Worm (Caenorhabditis elegans) whole organism, L4 larva: Measurements from ENCODE around the gene K10B2.4.
A peak's percentile ranks its signal among the peaks of the same experiment; 100 is the strongest.

Experiments used
- F37D6.2 ChIP-seq: sonication (generic microtip); optimal IDR thresholded peaks from 2 replicates; lab custom pipeline; 2016; ENCODE audit warnings: mild to moderate bottlenecking, missing genetic modification characterization, missing compliant biosample characterization
- F44E2.7 ChIP-seq: fragments of 200-800 bp; sonication (Bioruptor generic); IDR thresholded peaks from 2 replicates; pipeline ENCODE4 v2.1.2; 2022; ENCODE audit warnings: missing genetic modification characterization, missing compliant biosample characterization
- T26A8.4 ChIP-seq: fragments of 200-800 bp; sonication (Bioruptor generic); IDR thresholded peaks from 2 replicates; pipeline ENCODE4 v1.3.6; 2022; ENCODE audit warnings: missing genetic modification characterization, missing compliant biosample characterization
- Y5F2A.4 ChIP-seq: fragments of 200-800 bp; sonication (Bioruptor generic); optimal IDR thresholded peaks from 2 replicates; lab custom pipeline; 2018; ENCODE audit warnings: mild to moderate bottlenecking, missing genetic modification characterization, missing compliant biosample characterization
- aha-1 ChIP-seq: fragments of 150-350 bp; peaks from one replicate; lab custom pipeline; 2014; ENCODE audit warnings: missing biosample characterization, missing genetic modification characterization
- ama-1 ChIP-seq: fragments of 150-350 bp; optimal IDR thresholded peaks from 2 replicates; lab custom pipeline; 2014; ENCODE audit warnings: inconsistent platforms, mixed read lengths
- arid-1 ChIP-seq: fragments of 200-800 bp; sonication (Bioruptor generic); conservative IDR thresholded peaks from 2 replicates; pipeline ENCODE4 v1.3.6; 2022; ENCODE audit warnings: missing genetic modification reagents, missing genetic modification characterization, missing compliant biosample characterization
- ceh-28 ChIP-seq: fragments of 150-350 bp; optimal IDR thresholded peaks from 2 replicates; lab custom pipeline; 2014; ENCODE audit warnings: missing biosample characterization, missing genetic modification reagents, missing genetic modification characterization
- ces-1 ChIP-seq: fragments of 150-350 bp; sonication (generic microtip); optimal IDR thresholded peaks from 4 replicates; lab custom pipeline; 2014; ENCODE audit warnings: missing biosample characterization, missing genetic modification reagents, missing genetic modification characterization
- dmd-9 ChIP-seq: fragments of 200-800 bp; sonication (Bioruptor generic); IDR thresholded peaks from 2 replicates; pipeline ENCODE4 v1.3.6; 2022; ENCODE audit warnings: missing genetic modification reagents, missing genetic modification characterization, missing compliant biosample characterization
- dpl-1 ChIP-seq: fragments of 150-350 bp; optimal IDR thresholded peaks from 2 replicates; lab custom pipeline; 2014; ENCODE audit warnings: missing biosample characterization, missing genetic modification reagents, missing genetic modification characterization
- dve-1 ChIP-seq: sonication (generic microtip); optimal IDR thresholded peaks from 2 replicates; lab custom pipeline; 2017; ENCODE audit warnings: antibody characterized with exemption, mild to moderate bottlenecking, missing genetic modification characterization, missing compliant biosample characterization; ENCODE audit not compliant: insufficient read depth
- fkh-10 ChIP-seq: fragments of 150-350 bp; optimal IDR thresholded peaks from 2 replicates; lab custom pipeline; 2014; ENCODE audit warnings: missing biosample characterization, missing genetic modification reagents, missing genetic modification characterization
- hlh-30 ChIP-seq: sonication (generic microtip); optimal IDR thresholded peaks from 2 replicates; lab custom pipeline; 2017; ENCODE audit warnings: antibody characterized with exemption, mild to moderate bottlenecking, missing genetic modification characterization, missing compliant biosample characterization; ENCODE audit not compliant: insufficient read depth
- lin-38 ChIP-seq: fragments of 200-800 bp; sonication (Bioruptor generic); IDR thresholded peaks from 2 replicates; pipeline ENCODE4 v1.3.6; 2022; ENCODE audit warnings: missing genetic modification reagents, missing genetic modification characterization, missing compliant biosample characterization
- lsy-2 ChIP-seq, 2 experiments: fragments of 150-350 bp in 1 of 2; sonication (generic microtip) in 1 of 2; optimal IDR thresholded peaks; 2 replicates each; lab custom pipeline; 2014 to 2017; ENCODE audit warnings: missing biosample characterization in 2 of 2, missing genetic modification characterization in 2 of 2
- mes-2 ChIP-seq: sonication (generic microtip); optimal IDR thresholded peaks from 2 replicates; lab custom pipeline; 2016; ENCODE audit warnings: missing genotype, mild to moderate bottlenecking, missing genetic modification characterization, missing compliant biosample characterization; ENCODE audit not compliant: poor library complexity, severe bottlenecking
- mxl-2 ChIP-seq: fragments of 200-800 bp; sonication (Bioruptor generic); conservative IDR thresholded peaks from 2 replicates; pipeline ENCODE4 v1.3.6; 2022; ENCODE audit warnings: missing genetic modification reagents, missing genetic modification characterization, missing compliant biosample characterization
- mxl-3 ChIP-seq: fragments of 200-800 bp; sonication (Bioruptor generic); optimal IDR thresholded peaks from 2 replicates; lab custom pipeline; 2018; ENCODE audit warnings: mild to moderate bottlenecking, missing genetic modification characterization, missing compliant biosample characterization
- nhr-102 ChIP-seq: sonication (generic microtip); optimal IDR thresholded peaks from 2 replicates; lab custom pipeline; 2016; ENCODE audit warnings: mild to moderate bottlenecking, missing genetic modification characterization, moderate library complexity, missing compliant biosample characterization
- nhr-48 ChIP-seq: sonication (generic microtip); optimal IDR thresholded peaks from 2 replicates; lab custom pipeline; 2016; ENCODE audit warnings: mild to moderate bottlenecking, missing genetic modification characterization, missing compliant biosample characterization
- pha-4 ChIP-seq, 2 experiments: fragments of 150-350 bp in 1 of 2; fragments of 200-800 bp in 1 of 2; sonication (Bioruptor generic) in 1 of 2; IDR thresholded peaks in 1 of 2; optimal IDR thresholded peaks in 1 of 2; 2 replicates each; pipeline versions ENCODE4 v1.3.6 to Lab custom; 2014 to 2022; ENCODE audit warnings: missing genetic modification characterization in 2 of 2, missing genetic modification reagents in 2 of 2, missing biosample characterization in 1 of 2, missing compliant biosample characterization in 1 of 2
- saeg-2 ChIP-seq: fragments of 200-800 bp; sonication (Bioruptor generic); IDR thresholded peaks from 2 replicates; pipeline ENCODE4 v1.3.6; 2022; ENCODE audit warnings: missing genetic modification reagents, missing genetic modification characterization, missing compliant biosample characterization
- sdz-12 ChIP-seq: fragments of 200-800 bp; sonication (Bioruptor generic); optimal IDR thresholded peaks from 2 replicates; lab custom pipeline; 2018; ENCODE audit warnings: mild to moderate bottlenecking, missing genetic modification characterization, missing compliant biosample characterization
- spr-1 ChIP-seq: sonication (generic microtip); optimal IDR thresholded peaks from 2 replicates; lab custom pipeline; 2016; ENCODE audit warnings: mild to moderate bottlenecking, missing genetic modification characterization, missing compliant biosample characterization
- spr-3 ChIP-seq: fragments of 200-800 bp; sonication (Bioruptor generic); optimal IDR thresholded peaks from 2 replicates; lab custom pipeline; 2018; ENCODE audit warnings: mild to moderate bottlenecking, missing genetic modification characterization, missing compliant biosample characterization
- unc-39 ChIP-seq: sonication (generic microtip); optimal IDR thresholded peaks from 2 replicates; lab custom pipeline; 2017; ENCODE audit warnings: missing biosample characterization, missing genetic modification characterization
- unc-62 ChIP-seq, 3 experiments: fragments of 150-350 bp in 1 of 3; sonication (generic microtip); optimal IDR thresholded peaks in 2 of 3; peaks in 1 of 3; 1 replicate in 1 of 3; 2 replicates in 2 of 3; lab custom pipeline; 2014 to 2017; ENCODE audit warnings: missing biosample characterization in 3 of 3, missing genetic modification characterization in 3 of 3, missing genetic modification reagents in 3 of 3, missing genotype in 1 of 3
- ztf-7 ChIP-seq: fragments of 150-350 bp; optimal IDR thresholded peaks from 2 replicates; lab custom pipeline; 2014; ENCODE audit warnings: missing biosample characterization, missing genetic modification characterization

Gene K10B2.4

ce11 chrII:6320655-6321388 lies 39.9 kb downstream of the K10B2.4 start, which contains the start of gene efr-3 (continued):
- TF ChIP-seq fkh-10 (GFP tag; lab: Kevin White, UChicago) (no peak), dve-1 (tag; lab: Kevin White, UChicago) (no peak), T26A8.4 (GFP tag; lab: Robert Waterston, UW) (no peak), ztf-7 (no peak), lin-38 (GFP tag; lab: Robert Waterston, UW) (peak; percentile 93), saeg-2 (no peak), arid-1 (GFP tag; lab: Robert Waterston, UW) (no peak), unc-62 (GFP tag; optimal IDR thresholded peaks at IDR 0.05 in 1 of 2; lab: Kevin White, UChicago) (peak in 1 of 2 experiments; percentile 93), unc-62 (tag; optimal IDR thresholded peaks at IDR 0.05; lab: Kevin White, UChicago) (no peak), Y5F2A.4 (GFP tag; lab: Kevin White, UChicago) (no peak), dpl-1 (peak; percentile 88), hlh-30 (tag; lab: Kevin White, UChicago) (peak; percentile 11), sdz-12 (GFP tag; lab: Kevin White, UChicago) (no peak), unc-39 (tag; lab: Kevin White, UChicago) (no peak), ces-1 (GFP tag; lab: Kevin White, UChicago) (no peak), nhr-102 (tag; lab: Kevin White, UChicago) (no peak), ceh-28 (tag; lab: Kevin White, UChicago) (no peak), mxl-2 (GFP tag; lab: Robert Waterston, UW) (no peak), spr-1 (tag; lab: Kevin White, UChicago) (no peak), spr-3 (GFP tag; lab: Kevin White, UChicago) (no peak), ama-1 (lab: Kevin White, UChicago) (no peak), pha-4 (GFP tag; IDR thresholded peaks at IDR 0.05; lab: Robert Waterston, UW) (no peak), pha-4 (tag; optimal IDR thresholded peaks at IDR 0.05; lab: Kevin White, UChicago) (no peak), lsy-2 (tag; optimal IDR thresholded peaks at IDR 0.05; lab: Kevin White, UChicago) (peak in 1 of 2 experiments; percentile 65), F37D6.2 (tag; lab: Kevin White, UChicago) (no peak), dmd-9 (GFP tag; lab: Robert Waterston, UW) (no peak), mxl-3 (no peak), F44E2.7 (no peak), nhr-48 (tag; lab: Kevin White, UChicago) (no peak)
- TF ChIP-seq, all 104 proteins: peak for 10

- TF ChIP-seq aha-1 (peak; percentile 70), fkh-10 (GFP tag; lab: Kevin White, UChicago) (no peak)
Observed at ce11 chrII:6311888-6312287, 48.9 kb downstream of the K10B2.4 start.

- TF ChIP-seq unc-62 (GFP tag; optimal IDR thresholded peaks at IDR 0.05 in 1 of 2; lab: Kevin White, UChicago) = peak in 1 of 2 experiments; percentile 44
- no peak for TF ChIP-seq unc-62 (tag; optimal IDR thresholded peaks at IDR 0.05; lab: Kevin White, UChicago)
- TF ChIP-seq mes-2 (tag; lab: Kevin White, UChicago) = no peak
Observed at ce11 chrII:6311459-6311858, 49.3 kb downstream of the K10B2.4 start.
